Worm (Caenorhabditis elegans) whole organism, midembryonic: Measurements from ENCODE around the gene snf-6.

ENCODE experiments used
- T22C8.4 ChIP-seq: fragments of 200-800 bp; sonication (Bioruptor generic); IDR thresholded peaks from 2 replicates; pipeline ENCODE4 v1.3.6; 2022; ENCODE audit warnings: missing genetic modification characterization, missing compliant biosample characterization
- cog-1 ChIP-seq: sonication (generic microtip); optimal IDR thresholded peaks from 2 replicates; lab custom pipeline; 2016; ENCODE audit warnings: missing genetic modification characterization, missing compliant biosample characterization
- flt-1 ChIP-seq: fragments of 200-800 bp; sonication (Bioruptor generic); IDR thresholded peaks from 2 replicates; pipeline ENCODE4 v1.3.6; 2022; ENCODE audit warnings: missing genetic modification characterization, missing compliant biosample characterization
- klf-2 ChIP-seq: fragments of 200-800 bp; sonication (Bioruptor generic); conservative IDR thresholded peaks from 2 replicates; pipeline ENCODE4 v1.3.6; 2022; ENCODE audit warnings: missing genetic modification reagents, missing genetic modification characterization, missing compliant biosample characterization
- med-1 ChIP-seq: sonication (generic microtip); optimal IDR thresholded peaks from 2 replicates; lab custom pipeline; 2017; ENCODE audit warnings: missing genetic modification characterization, mild to moderate bottlenecking, missing compliant biosample characterization, antibody characterized with exemption, missing genetic modification reagents; ENCODE audit not compliant: insufficient read depth
- ref-1 ChIP-seq: fragments of 200-800 bp; sonication (Bioruptor generic); conservative IDR thresholded peaks from 2 replicates; pipeline ENCODE4 v1.3.6; 2022; ENCODE audit warnings: missing genetic modification reagents, missing genetic modification characterization, missing compliant biosample characterization
- tab-1 ChIP-seq: fragments of 200-800 bp; sonication (Bioruptor generic); IDR thresholded peaks from 2 replicates; pipeline ENCODE4 v1.3.6; 2022; ENCODE audit warnings: missing genetic modification characterization, missing compliant biosample characterization
- ztf-23 ChIP-seq: fragments of 200-800 bp; sonication (Bioruptor generic); IDR thresholded peaks from 2 replicates; pipeline ENCODE4 v1.3.6; 2022; ENCODE audit warnings: missing genetic modification reagents, missing genetic modification characterization, missing compliant biosample characterization
- ztf-29 ChIP-seq: fragments of 200-800 bp; sonication (Bioruptor generic); IDR thresholded peaks from 2 replicates; pipeline ENCODE4 v1.3.6; 2022; ENCODE audit warnings: missing genetic modification reagents, missing genetic modification characterization, missing compliant biosample characterization

The snf-6 gene

DNA sequence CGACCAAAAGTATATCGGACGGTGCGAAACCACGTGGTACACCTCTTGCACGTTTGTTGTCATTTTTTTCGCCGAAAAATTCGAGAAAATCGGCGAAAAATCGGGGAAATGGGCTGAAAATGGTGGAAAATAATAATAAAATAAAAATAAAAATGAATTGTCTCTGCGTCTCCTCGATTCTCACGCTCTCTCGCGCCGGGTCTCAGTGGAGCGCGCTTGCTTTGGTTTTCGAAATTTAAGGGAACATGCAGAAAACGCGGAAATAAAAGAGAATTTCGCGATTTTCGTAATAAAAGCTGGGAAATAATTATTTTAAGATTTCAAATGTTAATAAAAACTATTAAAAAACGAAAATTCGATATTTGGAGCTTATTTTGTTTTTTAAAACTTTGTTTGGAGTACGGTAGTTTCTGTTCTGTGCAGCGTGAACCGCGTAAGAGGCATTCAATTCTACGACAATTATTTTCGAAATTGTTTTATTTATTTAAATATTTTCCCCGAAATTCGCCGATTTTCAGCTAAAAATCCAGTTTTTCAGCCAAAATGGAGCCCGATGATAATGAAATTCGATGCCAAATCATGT lies 36.7 kb downstream of the snf-6 start, which contains the start of the genes ave-1 and M01G5.1:
Gene ave-1, minus strand, starts transcription at position 113 of the 583 bp plus-strand sequence.
Gene M01G5.1, plus strand, starts transcription at position 539 of the 583 bp plus-strand sequence.
- TF ChIP-seq ztf-23 (no peak), ref-1 (GFP tag; lab: Robert Waterston, UW) (no peak), flt-1 (no peak), med-1 (no peak), T22C8.4 (GFP tag; lab: Robert Waterston, UW) (no peak), tab-1 (GFP tag; lab: Robert Waterston, UW) (no peak), ztf-29 (GFP tag; lab: Robert Waterston, UW) (no peak), cog-1 (tag; lab: Kevin White, UChicago) (no peak), klf-2 (GFP tag; lab: Robert Waterston, UW) (no peak)

DNA sequence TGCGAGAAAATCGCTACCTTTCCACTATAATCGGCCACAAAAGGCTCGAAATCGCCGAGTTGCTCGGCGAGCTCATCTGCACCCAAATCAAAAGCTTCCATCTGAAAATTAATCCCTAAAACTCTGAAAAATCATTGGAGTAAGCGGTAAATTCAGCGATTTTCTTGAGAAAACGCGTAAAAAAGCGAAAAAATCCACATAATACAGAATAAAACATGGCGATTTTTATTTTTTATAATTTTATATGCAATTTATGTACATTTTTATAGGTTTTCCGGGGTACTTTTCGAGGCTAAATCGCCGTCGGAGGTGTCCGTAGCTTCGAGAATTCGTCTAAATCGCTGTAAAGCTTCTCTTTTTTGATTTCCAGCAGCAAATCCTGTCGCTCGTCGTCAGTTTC lies 37.4 kb downstream of the snf-6 start, which contains the start of gene Y82E9BR.19:
Gene Y82E9BR.19, minus strand, starts transcription at position 101 of the 400 bp plus-strand sequence.
- TF ChIP-seq ztf-23 (no peak), med-1 (no peak), flt-1 (no peak)

DNA sequence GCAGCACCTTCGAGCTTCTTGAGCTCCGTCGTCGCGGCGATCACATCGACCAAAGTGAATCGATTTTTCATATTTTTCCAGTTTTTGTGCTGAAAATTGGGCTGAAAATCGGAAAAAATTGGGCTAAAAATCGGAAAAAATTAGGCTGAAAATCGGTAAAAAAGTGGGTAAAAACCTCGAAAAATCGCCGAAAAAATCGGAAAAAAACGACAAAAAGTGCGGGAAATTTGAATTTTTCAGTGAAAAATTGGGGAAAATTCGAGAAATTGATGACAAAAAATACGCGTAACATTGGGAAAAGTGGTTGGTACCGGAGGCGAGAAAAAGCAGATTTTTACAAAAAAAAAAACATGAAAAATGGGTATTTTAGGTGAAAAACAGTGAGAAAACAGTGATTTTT lies 49.2 kb downstream of the snf-6 start, which contains the start of gene Y82E9BR.18:
Gene Y82E9BR.18, minus strand, starts transcription at position 101 of the 400 bp plus-strand sequence.
- TF ChIP-seq flt-1 (no peak), tab-1 (GFP tag; lab: Robert Waterston, UW) (no peak), klf-2 (GFP tag; lab: Robert Waterston, UW) (no peak), ztf-29 (GFP tag; lab: Robert Waterston, UW) (no peak), med-1 (no peak), T22C8.4 (GFP tag; lab: Robert Waterston, UW) (no peak), ref-1 (GFP tag; lab: Robert Waterston, UW) (no peak), ztf-23 (no peak), cog-1 (tag; lab: Kevin White, UChicago) (no peak)
